Worm (Caenorhabditis elegans) whole organism, mixed stage, embryonic: ENCODE measurements around the gene lbp-8.

ENCODE experiments used
- M03D4.4 ChIP-seq: sonication (generic microtip); optimal IDR thresholded peaks from 2 replicates; lab custom pipeline; 2017; ENCODE audit warnings: mild to moderate bottlenecking, missing genetic modification characterization, missing compliant biosample characterization
- bed-3 ChIP-seq: fragments of 200-800 bp; sonication (Bioruptor generic); optimal IDR thresholded peaks from 3 replicates; lab custom pipeline; 2018; ENCODE audit warnings: mild to moderate bottlenecking, missing genetic modification characterization, moderate library complexity, missing compliant biosample characterization
- blmp-1 ChIP-seq: fragments of 150-350 bp; optimal IDR thresholded peaks from 2 replicates; lab custom pipeline; 2014; ENCODE audit warnings: missing biosample characterization, missing genetic modification characterization
- ceh-39 ChIP-seq: fragments of 150-350 bp; optimal IDR thresholded peaks from 2 replicates; lab custom pipeline; 2014; ENCODE audit warnings: missing biosample characterization, missing genetic modification characterization
- ceh-43 ChIP-seq: fragments of 200-800 bp; sonication (Bioruptor generic); optimal IDR thresholded peaks from 2 replicates; lab custom pipeline; 2018; ENCODE audit warnings: mild to moderate bottlenecking, missing genetic modification characterization, moderate library complexity, missing compliant biosample characterization
- ceh-83 ChIP-seq: fragments of 200-800 bp; sonication (Bioruptor generic); optimal IDR thresholded peaks from 2 replicates; lab custom pipeline; 2018; ENCODE audit warnings: mild to moderate bottlenecking, missing genetic modification characterization, missing compliant biosample characterization
- ces-1 ChIP-seq: fragments of 150-350 bp; optimal IDR thresholded peaks from 2 replicates; lab custom pipeline; 2014; ENCODE audit warnings: missing biosample characterization, missing genetic modification reagents, missing genetic modification characterization
- cnd-1 ChIP-seq: fragments of 200-800 bp; sonication (Bioruptor generic); optimal IDR thresholded peaks from 2 replicates; lab custom pipeline; 2018; ENCODE audit warnings: mild to moderate bottlenecking, missing genetic modification characterization, missing compliant biosample characterization
- drap-1 ChIP-seq: fragments of 200-800 bp; sonication (Bioruptor generic); optimal IDR thresholded peaks from 3 replicates; lab custom pipeline; 2018; ENCODE audit warnings: mild to moderate bottlenecking, missing genetic modification characterization, missing compliant biosample characterization
- elt-1 ChIP-seq: sonication (generic microtip); optimal IDR thresholded peaks from 2 replicates; lab custom pipeline; 2017; ENCODE audit warnings: missing genetic modification characterization, mild to moderate bottlenecking, missing compliant biosample characterization, antibody characterized with exemption, moderate library complexity, borderline replicate concordance; ENCODE audit not compliant: insufficient read depth
- elt-3 ChIP-seq: fragments of 150-350 bp; optimal IDR thresholded peaks from 2 replicates; lab custom pipeline; 2014; ENCODE audit warnings: missing biosample characterization, missing genetic modification characterization
- flh-1 ChIP-seq: fragments of 200-800 bp; sonication (Bioruptor generic); optimal IDR thresholded peaks from 2 replicates; lab custom pipeline; 2018; ENCODE audit warnings: mild to moderate bottlenecking, missing genetic modification characterization, moderate library complexity, missing compliant biosample characterization
- ham-2 ChIP-seq: fragments of 200-800 bp; sonication (Bioruptor generic); optimal IDR thresholded peaks from 2 replicates; lab custom pipeline; 2018; ENCODE audit warnings: mild to moderate bottlenecking, missing genetic modification characterization, missing compliant biosample characterization
- hlh-1 ChIP-seq: fragments of 150-350 bp; optimal IDR thresholded peaks from 2 replicates; lab custom pipeline; 2014; ENCODE audit warnings: missing biosample characterization, missing genetic modification reagents, missing genetic modification characterization
- lin-13 ChIP-seq: fragments of 150-350 bp; optimal IDR thresholded peaks from 2 replicates; lab custom pipeline; 2014; ENCODE audit warnings: missing biosample characterization, missing genetic modification characterization
- lin-32 ChIP-seq: fragments of 200-800 bp; sonication (Bioruptor generic); optimal IDR thresholded peaks from 2 replicates; lab custom pipeline; 2018; ENCODE audit warnings: mild to moderate bottlenecking, missing genetic modification characterization, missing compliant biosample characterization
- lsy-2 ChIP-seq: fragments of 150-350 bp; optimal IDR thresholded peaks from 2 replicates; lab custom pipeline; 2014; ENCODE audit warnings: missing biosample characterization, missing genetic modification characterization
- mab-5 ChIP-seq: fragments of 150-350 bp; optimal IDR thresholded peaks from 2 replicates; lab custom pipeline; 2014; ENCODE audit warnings: missing biosample characterization, missing genetic modification characterization
- mep-1 ChIP-seq: fragments of 150-350 bp; optimal IDR thresholded peaks from 2 replicates; lab custom pipeline; 2017; ENCODE audit warnings: missing biosample characterization, missing genetic modification reagents, missing genetic modification characterization, inconsistent platforms
- mls-2 ChIP-seq: sonication (generic microtip); optimal IDR thresholded peaks from 2 replicates; lab custom pipeline; 2016; ENCODE audit warnings: mild to moderate bottlenecking, missing genetic modification characterization, moderate library complexity, missing compliant biosample characterization
- nhr-12 ChIP-seq: fragments of 150-350 bp; optimal IDR thresholded peaks from 2 replicates; lab custom pipeline; 2014; ENCODE audit warnings: missing biosample characterization, missing genetic modification characterization
- nhr-237 ChIP-seq: fragments of 150-350 bp; optimal IDR thresholded peaks from 2 replicates; lab custom pipeline; 2014; ENCODE audit warnings: missing biosample characterization, missing genetic modification characterization
- nhr-28 ChIP-seq: fragments of 150-350 bp; optimal IDR thresholded peaks from 2 replicates; lab custom pipeline; 2014; ENCODE audit warnings: missing biosample characterization, missing genetic modification characterization
- nhr-76 ChIP-seq: sonication (generic microtip); optimal IDR thresholded peaks from 2 replicates; lab custom pipeline; 2017; ENCODE audit warnings: missing biosample characterization, missing genetic modification characterization
- pha-4 ChIP-seq: fragments of 150-350 bp; optimal IDR thresholded peaks from 2 replicates; lab custom pipeline; 2018; ENCODE audit warnings: missing biosample characterization, missing genetic modification reagents, missing genetic modification characterization
- sem-2 ChIP-seq: fragments of 200-800 bp; sonication (Bioruptor generic); optimal IDR thresholded peaks from 2 replicates; lab custom pipeline; 2018; ENCODE audit warnings: mild to moderate bottlenecking, missing genetic modification characterization, missing compliant biosample characterization
- tbx-8 ChIP-seq: fragments of 200-800 bp; sonication (Bioruptor generic); optimal IDR thresholded peaks from 2 replicates; lab custom pipeline; 2018; ENCODE audit warnings: mild to moderate bottlenecking, missing genetic modification characterization, moderate library complexity, missing compliant biosample characterization
- unc-120 ChIP-seq: sonication (generic microtip); optimal IDR thresholded peaks from 2 replicates; lab custom pipeline; 2017; ENCODE audit warnings: missing genetic modification characterization, missing compliant biosample characterization; ENCODE audit not compliant: poor library complexity, severe bottlenecking
- unc-39 ChIP-seq: fragments of 150-350 bp; optimal IDR thresholded peaks from 2 replicates; lab custom pipeline; 2014; ENCODE audit warnings: missing biosample characterization, missing genetic modification characterization
- unc-62 ChIP-seq: fragments of 150-350 bp; optimal IDR thresholded peaks from 2 replicates; lab custom pipeline; 2014; ENCODE audit warnings: missing biosample characterization, missing genetic modification reagents, missing genetic modification characterization
- zip-8 ChIP-seq: fragments of 150-350 bp; optimal IDR thresholded peaks from 2 replicates; lab custom pipeline; 2014; ENCODE audit warnings: missing biosample characterization, missing genetic modification characterization
- ztf-11 ChIP-seq: fragments of 150-350 bp; optimal IDR thresholded peaks from 2 replicates; lab custom pipeline; 2014; ENCODE audit warnings: missing biosample characterization, missing genetic modification characterization

The lbp-8 gene

ce11 chrV:13899213-13899612, 8.6 kb downstream of the lbp-8 start, which contains the start of gene oac-3:
TSS of gene oac-3 (plus strand) at chrV:13899513.
- TF ChIP-seq unc-39 (tag; lab: Kevin White, UChicago): no peak

ce11 chrV:13902495-13902894, 11.9 kb downstream of the lbp-8 start, which contains the start of gene C06B3.1:
TSS of gene C06B3.1 (plus strand) at chrV:13902795.
- TF ChIP-seq zip-8 (tag; lab: Kevin White, UChicago): no peak
- no peak for TF ChIP-seq M03D4.4
- no peak for TF ChIP-seq mep-1 (tag; lab: Kevin White, UChicago)
- no peak for TF ChIP-seq elt-1 (tag; lab: Kevin White, UChicago)
- TF ChIP-seq elt-3 (tag; lab: Kevin White, UChicago): no peak
- no peak for TF ChIP-seq lin-32 (GFP tag; lab: Kevin White, UChicago)
- TF ChIP-seq tbx-8 (GFP tag; lab: Kevin White, UChicago): no peak
- no peak for TF ChIP-seq unc-39 (tag; lab: Kevin White, UChicago)
- no peak for TF ChIP-seq ceh-83
- TF ChIP-seq drap-1 (GFP tag; lab: Kevin White, UChicago): no peak
- TF ChIP-seq lin-13 (tag; lab: Kevin White, UChicago): no peak
- no peak for TF ChIP-seq sem-2 (GFP tag; lab: Kevin White, UChicago)
- no peak for TF ChIP-seq ham-2
- no peak for TF ChIP-seq nhr-12
- TF ChIP-seq unc-62 (GFP tag; lab: Kevin White, UChicago): no peak
- no peak for TF ChIP-seq ces-1
- no peak for TF ChIP-seq flh-1
- TF ChIP-seq blmp-1 (tag; lab: Kevin White, UChicago): no peak
- no peak for TF ChIP-seq bed-3
- TF ChIP-seq, all 35 proteins: peak for 0

- TF ChIP-seq unc-120 (no peak), cnd-1 (no peak), ceh-43 (GFP tag; lab: Kevin White, UChicago) (no peak), hlh-1 (tag; lab: Kevin White, UChicago) (no peak), elt-1 (tag; lab: Kevin White, UChicago) (no peak), mab-5 (tag; lab: Kevin White, UChicago) (no peak), ztf-11 (tag; lab: Kevin White, UChicago) (no peak), flh-1 (no peak), M03D4.4 (no peak), mls-2 (tag; lab: Kevin White, UChicago) (no peak), lin-13 (tag; lab: Kevin White, UChicago) (no peak), nhr-28 (tag; lab: Kevin White, UChicago) (no peak), lin-32 (GFP tag; lab: Kevin White, UChicago) (no peak), sem-2 (GFP tag; lab: Kevin White, UChicago) (no peak), tbx-8 (GFP tag; lab: Kevin White, UChicago) (no peak), nhr-237 (no peak)
Observed at ce11 chrV:13904446-13904845, 13.9 kb downstream of the lbp-8 start, which contains the start of gene stdh-3. TSS of gene stdh-3 (plus strand) at chrV:13904611.

ce11 chrV:13906166-13906565, 15.6 kb downstream of the lbp-8 start, which contains the start of gene stdh-1:
TSS of gene stdh-1 (plus strand) at chrV:13906492.
- peak; percentile 79 for TF ChIP-seq ces-1
- no peak for TF ChIP-seq lin-13 (tag; lab: Kevin White, UChicago)
- TF ChIP-seq ztf-11 (tag; lab: Kevin White, UChicago): no peak
- no peak for TF ChIP-seq M03D4.4
- no peak for TF ChIP-seq cnd-1
- TF ChIP-seq, all 35 proteins: peak for 1

- no peak for TF ChIP-seq lsy-2 (tag; lab: Kevin White, UChicago)
- TF ChIP-seq hlh-1 (tag; lab: Kevin White, UChicago): no peak
- no peak for TF ChIP-seq nhr-76 (tag; lab: Kevin White, UChicago)
- TF ChIP-seq drap-1 (GFP tag; lab: Kevin White, UChicago): no peak
- no peak for TF ChIP-seq nhr-12
- no peak for TF ChIP-seq ceh-39 (tag; lab: Kevin White, UChicago)
- no peak for TF ChIP-seq pha-4 (tag; lab: Kevin White, UChicago)
- no peak for TF ChIP-seq flh-1
- TF ChIP-seq cnd-1: no peak
- no peak for TF ChIP-seq zip-8 (tag; lab: Kevin White, UChicago)
- no peak for TF ChIP-seq mls-2 (tag; lab: Kevin White, UChicago)
- no peak for TF ChIP-seq nhr-28 (tag; lab: Kevin White, UChicago)
- no peak for TF ChIP-seq ham-2
- TF ChIP-seq tbx-8 (GFP tag; lab: Kevin White, UChicago): no peak
- TF ChIP-seq unc-62 (GFP tag; lab: Kevin White, UChicago): no peak
Observed at ce11 chrV:13907557-13908104, 17.1 kb downstream of the lbp-8 start.
